Fruit fly (Drosophila melanogaster) whole organism, wandering third instar larva: Measurements from ENCODE around the gene CG14454.

ENCODE experiments used
- Abd-B ChIP-seq: fragments of >200 bp; optimal IDR thresholded peaks from 2 replicates; lab custom pipeline; 2017; ENCODE audit warnings: missing biosample characterization, missing genetic modification characterization
- CG32264 ChIP-seq: fragments of 200-800 bp; sonication (Bioruptor generic); optimal IDR thresholded peaks from 2 replicates; lab custom pipeline; 2016; ENCODE audit warnings: missing biosample characterization, missing genetic modification characterization
- CG9705 ChIP-seq: fragments of 200-800 bp; sonication (Bioruptor generic); optimal IDR thresholded peaks from 2 replicates; lab custom pipeline; 2018; ENCODE audit warnings: missing biosample characterization, mild to moderate bottlenecking, missing genetic modification characterization
- CrebA ChIP-seq: fragments of 200-800 bp; sonication (Bioruptor generic); optimal IDR thresholded peaks from 2 replicates; lab custom pipeline; 2016; ENCODE audit warnings: missing biosample characterization, mild to moderate bottlenecking, missing genetic modification characterization, borderline replicate concordance
- Dfd ChIP-seq: fragments of >200 bp; optimal IDR thresholded peaks from 2 replicates; lab custom pipeline; 2017; ENCODE audit warnings: missing biosample characterization, missing genetic modification characterization
- Dif ChIP-seq: fragments of 200-275, 200-300 bp; sonication (Bioruptor generic); optimal IDR thresholded peaks from 2 replicates; lab custom pipeline; 2018; ENCODE audit warnings: missing biosample characterization, missing genetic modification characterization; ENCODE audit not compliant: partially characterized antibody
- GATAd ChIP-seq: sonication (Bioruptor generic); optimal IDR thresholded peaks from 2 replicates; lab custom pipeline; 2016; ENCODE audit warnings: missing biosample characterization, missing genetic modification characterization
- HLH106 ChIP-seq: fragments of 200-800 bp; optimal IDR thresholded peaks from 3 replicates; lab custom pipeline; 2019; ENCODE audit warnings: missing biosample characterization, mild to moderate bottlenecking, missing genetic modification characterization, moderate library complexity
- Hnf4 ChIP-seq: fragments of 200-800 bp; sonication (Bioruptor generic); optimal IDR thresholded peaks from 2 replicates; lab custom pipeline; 2016; ENCODE audit warnings: missing biosample characterization, mild to moderate bottlenecking, missing genetic modification characterization
- Hr78 ChIP-seq: fragments of >200 bp; optimal IDR thresholded peaks from 2 replicates; lab custom pipeline; 2017; ENCODE audit warnings: missing biosample characterization, missing genetic modification characterization
- Hr83 ChIP-seq: fragments of 200-300 bp; sonication (Bioruptor generic); optimal IDR thresholded peaks from 2 replicates; lab custom pipeline; 2016; ENCODE audit warnings: missing biosample characterization, mild to moderate bottlenecking, missing genetic modification characterization, moderate library complexity; ENCODE audit not compliant: poor library complexity, severe bottlenecking
- Jra ChIP-seq: sonication (Bioruptor generic); optimal IDR thresholded peaks from 2 replicates; lab custom pipeline; 2016; ENCODE audit warnings: missing biosample characterization, missing genetic modification characterization
- Mio ChIP-seq: sonication (Bioruptor generic); optimal IDR thresholded peaks from 2 replicates; lab custom pipeline; 2016; ENCODE audit warnings: missing biosample characterization, missing genetic modification characterization
- Myc ChIP-seq: fragments of >200 bp; optimal IDR thresholded peaks from 2 replicates; lab custom pipeline; 2017
- N ChIP-seq: fragments of >200 bp; optimal IDR thresholded peaks from 2 replicates; lab custom pipeline; 2018; ENCODE audit warnings: missing biosample characterization, missing external identifiers, missing genetic modification characterization
- OdsH ChIP-seq: fragments of 200-800 bp; sonication (Bioruptor generic); optimal IDR thresholded peaks from 2 replicates; lab custom pipeline; 2016; ENCODE audit warnings: missing biosample characterization, mild to moderate bottlenecking, missing genetic modification characterization
- Rel ChIP-seq, 2 experiments: fragments of 200-800 bp; sonication (Bioruptor generic) in 1 of 2; optimal IDR thresholded peaks; 2 replicates in 1 of 2; 3 replicates in 1 of 2; lab custom pipeline; 2016 to 2019; ENCODE audit warnings: mild to moderate bottlenecking in 2 of 2, missing biosample characterization in 2 of 2, missing genetic modification characterization in 2 of 2, moderate library complexity in 1 of 2
- Sp1 ChIP-seq: fragments of 200-800 bp; sonication (Bioruptor generic); optimal IDR thresholded peaks from 3 replicates; lab custom pipeline; 2019; ENCODE audit warnings: missing biosample characterization, mild to moderate bottlenecking, missing genetic modification characterization, moderate library complexity
- Vsx2 ChIP-seq: fragments of 200-300, 225-300 bp; sonication (Bioruptor generic); optimal IDR thresholded peaks from 2 replicates; lab custom pipeline; 2018; ENCODE audit warnings: missing biosample characterization, missing genetic modification characterization; ENCODE audit not compliant: partially characterized antibody
- br ChIP-seq: fragments of 200-800 bp; sonication (Bioruptor generic); optimal IDR thresholded peaks from 2 replicates; lab custom pipeline; 2016; ENCODE audit warnings: missing biosample characterization, missing genetic modification characterization
- brk ChIP-seq: fragments of 200-800 bp; sonication (Bioruptor generic); optimal IDR thresholded peaks from 2 replicates; lab custom pipeline; 2016; ENCODE audit warnings: missing biosample characterization, mild to moderate bottlenecking, missing genetic modification characterization
- dl ChIP-seq, 2 experiments: fragments of 175-275, 200-275 bp in 1 of 2; fragments of 200-275 bp in 1 of 2; sonication (Bioruptor generic); optimal IDR thresholded peaks; lab custom pipeline; 2018; ENCODE audit warnings: mild to moderate bottlenecking in 2 of 2, missing biosample characterization in 2 of 2, missing genetic modification characterization in 2 of 2, moderate library complexity in 2 of 2; ENCODE audit not compliant: partially characterized antibody in 2 of 2, insufficient read depth in 1 of 2
- dmrt93B ChIP-seq: fragments of 200-800 bp; sonication (Bioruptor generic); optimal IDR thresholded peaks from 2 replicates; lab custom pipeline; 2018; ENCODE audit warnings: missing biosample characterization, mild to moderate bottlenecking, missing genetic modification characterization
- dsf ChIP-seq: sonication (Bioruptor generic); optimal IDR thresholded peaks from 2 replicates; lab custom pipeline; 2016; ENCODE audit warnings: missing biosample characterization, missing genetic modification characterization, borderline replicate concordance
- ey ChIP-seq: fragments of 200-800 bp; sonication (Bioruptor generic); optimal IDR thresholded peaks from 2 replicates; lab custom pipeline; 2016; ENCODE audit warnings: missing biosample characterization, missing genetic modification characterization
- foxo ChIP-seq, 2 experiments: fragments of 200-800 bp; sonication (Bioruptor generic); optimal IDR thresholded peaks; 2 replicates in 1 of 2; 3 replicates in 1 of 2; lab custom pipeline; 2016 to 2017; ENCODE audit warnings: missing biosample characterization in 2 of 2, missing genetic modification characterization in 2 of 2
- fru ChIP-seq: fragments of 200-800 bp; sonication (Bioruptor generic); optimal IDR thresholded peaks from 3 replicates; lab custom pipeline; 2016; ENCODE audit warnings: missing biosample characterization, mild to moderate bottlenecking, missing genetic modification characterization
- h ChIP-seq: fragments of 200-800 bp; sonication (Bioruptor generic); optimal IDR thresholded peaks from 3 replicates; lab custom pipeline; 2016; ENCODE audit warnings: missing biosample characterization, mild to moderate bottlenecking, missing genetic modification characterization
- jim ChIP-seq: fragments of 175-275, 200-325 bp; sonication (Bioruptor generic); optimal IDR thresholded peaks from 2 replicates; lab custom pipeline; 2016; ENCODE audit warnings: missing biosample characterization, mild to moderate bottlenecking, missing genetic modification characterization
- lola ChIP-seq: fragments of >200 bp; optimal IDR thresholded peaks from 2 replicates; lab custom pipeline; 2017; ENCODE audit warnings: missing biosample characterization, missing genetic modification characterization
- pan ChIP-seq: fragments of >200 bp; optimal IDR thresholded peaks from 2 replicates; lab custom pipeline; 2017
- psq ChIP-seq: fragments of 200-800 bp; sonication (Bioruptor generic); optimal IDR thresholded peaks from 3 replicates; lab custom pipeline; 2017; ENCODE audit warnings: missing biosample characterization, mild to moderate bottlenecking, missing genetic modification characterization, moderate library complexity
- rgr ChIP-seq: fragments of 200-800 bp; sonication (Bioruptor generic); optimal IDR thresholded peaks from 3 replicates; lab custom pipeline; 2016; ENCODE audit warnings: missing biosample characterization, mild to moderate bottlenecking, missing genetic modification characterization
- sage ChIP-seq: fragments of 200-800 bp; sonication (Bioruptor generic); optimal IDR thresholded peaks from 2 replicates; lab custom pipeline; 2016; ENCODE audit warnings: missing biosample characterization, mild to moderate bottlenecking, missing genetic modification characterization
- sv ChIP-seq: fragments of 200-800 bp; sonication (Bioruptor generic); optimal IDR thresholded peaks from 3 replicates; lab custom pipeline; 2016; ENCODE audit warnings: missing biosample characterization, missing genetic modification characterization
- tai ChIP-seq: sonication (Bioruptor generic); optimal IDR thresholded peaks from 2 replicates; lab custom pipeline; 2016; ENCODE audit warnings: missing biosample characterization, missing genetic modification characterization
- usp ChIP-seq: fragments of >200 bp; optimal IDR thresholded peaks from 2 replicates; lab custom pipeline; 2017; ENCODE audit warnings: missing biosample characterization, missing genetic modification characterization
- woc ChIP-seq: sonication (Bioruptor generic); optimal IDR thresholded peaks from 2 replicates; lab custom pipeline; 2016; ENCODE audit warnings: missing biosample characterization, mild to moderate bottlenecking, missing genetic modification characterization

Gene CG14454

DNA sequence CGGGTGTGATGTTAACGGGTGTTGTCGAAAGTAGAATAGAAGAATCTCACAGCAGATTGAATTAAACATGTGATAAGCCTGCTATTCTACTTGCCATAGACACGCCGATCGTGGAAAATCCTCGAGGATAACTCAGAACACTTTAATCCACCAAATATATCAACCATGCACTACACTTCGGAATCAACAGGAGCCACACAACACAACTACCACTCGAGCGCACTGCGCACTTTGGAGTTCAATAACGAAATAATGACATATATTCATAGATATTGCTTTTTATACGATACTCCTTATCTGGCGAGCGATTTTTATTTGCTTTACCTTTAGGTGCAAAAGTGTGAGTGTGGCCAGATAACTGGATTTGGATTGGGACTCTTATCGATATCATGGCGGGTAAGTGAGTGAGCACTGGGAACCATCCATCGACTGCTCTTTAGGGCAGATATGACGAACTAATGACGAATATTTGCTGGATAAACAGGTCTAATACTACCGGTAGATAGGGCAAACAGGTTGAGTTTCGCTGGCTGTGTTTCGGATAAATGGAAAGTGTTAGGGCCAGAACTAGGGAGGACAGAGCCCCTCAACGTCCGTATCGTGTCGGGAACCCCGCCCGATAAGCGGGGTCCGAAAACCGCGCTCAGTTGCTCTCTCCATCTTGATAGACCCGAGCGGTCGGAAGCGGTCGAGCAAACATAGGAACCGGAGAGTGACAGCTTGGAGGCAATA is 22.9 kb downstream of the CG14454 start, which contains the start of gene Jhbp6:
Jhbp6 (plus strand) TSS at position 682 of the 732 bp plus-strand sequence.
- TF ChIP-seq Hr78 = no peak
- no peak for TF ChIP-seq Rel (GFP tag; optimal IDR thresholded peaks at IDR 0.05; lab: Kevin White, UChicago)
- peak; percentile 13 for TF ChIP-seq Rel (tag; optimal IDR thresholded peaks at IDR 0.05; lab: Kevin White, UChicago)
- no peak for TF ChIP-seq Vsx2 (GFP tag; lab: Kevin White, UChicago)
- TF ChIP-seq usp (GFP tag; lab: Kevin White, UChicago) = no peak
- peak; percentile 12 for TF ChIP-seq rgr (GFP tag; lab: Kevin White, UChicago)

dm6 chr3L:22665110-22665509 is 27.2 kb downstream of the CG14454 start:
- no peak for TF ChIP-seq usp (GFP tag; lab: Kevin White, UChicago)
- TF ChIP-seq lola (GFP tag; lab: Kevin White, UChicago) = no peak
- no peak for TF ChIP-seq Hr83 (GFP tag; lab: Kevin White, UChicago)
- no peak for TF ChIP-seq br
- TF ChIP-seq Vsx2 (GFP tag; lab: Kevin White, UChicago) = no peak
- no peak for TF ChIP-seq GATAd
- peak in 1 of 2 experiments; percentile 8 for TF ChIP-seq foxo (GFP tag; optimal IDR thresholded peaks at IDR 0.05; lab: Kevin White, UChicago)
- no peak for TF ChIP-seq CrebA (GFP tag; lab: Kevin White, UChicago)
- peak; percentile 11 for TF ChIP-seq OdsH
- TF ChIP-seq CG32264 (GFP tag; lab: Kevin White, UChicago) = no peak
- peak; percentile 27 for TF ChIP-seq HLH106
- TF ChIP-seq Sp1 (GFP tag; lab: Kevin White, UChicago) = peak; percentile 1
- TF ChIP-seq Mio = no peak
- TF ChIP-seq Hr78 = no peak
- TF ChIP-seq Jra (GFP tag; lab: Kevin White, UChicago) = no peak
- peak; percentile 25 for TF ChIP-seq fru
- no peak for TF ChIP-seq Dif (GFP tag; lab: Kevin White, UChicago)
- no peak for TF ChIP-seq dsf (GFP tag; lab: Kevin White, UChicago)
- TF ChIP-seq sv = no peak
- TF ChIP-seq N (GFP tag; lab: Kevin White, UChicago) = no peak
- TF ChIP-seq Dfd (GFP tag; lab: Kevin White, UChicago) = no peak
- no peak for TF ChIP-seq Hnf4
- TF ChIP-seq sage = no peak
- no peak for TF ChIP-seq jim
- no peak for TF ChIP-seq woc (GFP tag; lab: Kevin White, UChicago)
- no peak for TF ChIP-seq brk (GFP tag; lab: Kevin White, UChicago)
- TF ChIP-seq tai (GFP tag; lab: Kevin White, UChicago) = no peak
- TF ChIP-seq dl (GFP tag; optimal IDR thresholded peaks at IDR 0.05; lab: Kevin White, UChicago; ENCODE audit: insufficient read depth in 1 of 2, partially characterized antibody in 2 of 2) = no peak
- TF ChIP-seq pan (lab: Kevin White, UChicago) = no peak
- TF ChIP-seq CG9705 (GFP tag; lab: Kevin White, UChicago) = no peak
- no peak for TF ChIP-seq psq (GFP tag; lab: Kevin White, UChicago)
- TF ChIP-seq rgr (GFP tag; lab: Kevin White, UChicago) = peak; percentile 49
- TF ChIP-seq dmrt93B (GFP tag; lab: Kevin White, UChicago) = no peak
- TF ChIP-seq ey (GFP tag; lab: Kevin White, UChicago) = peak; percentile 44
- TF ChIP-seq Abd-B (GFP tag; lab: Kevin White, UChicago) = no peak
- no peak for TF ChIP-seq Myc (lab: Kevin White, UChicago)
- no peak for TF ChIP-seq Rel (GFP tag; optimal IDR thresholded peaks at IDR 0.05; lab: Kevin White, UChicago)
- no peak for TF ChIP-seq Rel (tag; optimal IDR thresholded peaks at IDR 0.05; lab: Kevin White, UChicago)
- peak; percentile 46 for TF ChIP-seq h (GFP tag; lab: Kevin White, UChicago)
